Worm (Caenorhabditis elegans) whole organism, L4 larva: Measurements from ENCODE around the gene F10G7.10.
A peak's percentile ranks its signal among the peaks of the same experiment; 100 is the strongest.

Experiments used
- F44E2.7 ChIP-seq: fragments of 200-800 bp; sonication (Bioruptor generic); IDR thresholded peaks from 2 replicates; pipeline ENCODE4 v2.1.2; 2022; ENCODE audit warnings: missing genetic modification characterization, missing compliant biosample characterization
- F49E8.2 ChIP-seq: sonication (generic microtip); optimal IDR thresholded peaks from 2 replicates; lab custom pipeline; 2016; ENCODE audit warnings: missing compliant biosample characterization, mild to moderate bottlenecking, missing genetic modification characterization, borderline replicate concordance
- R02D3.7 ChIP-seq: fragments of 150-350 bp; sonication (generic microtip); optimal IDR thresholded peaks from 3 replicates; lab custom pipeline; 2014; ENCODE audit warnings: missing biosample characterization, missing genetic modification characterization
- T20F7.1 ChIP-seq: fragments of 200-800 bp; sonication (Bioruptor generic); optimal IDR thresholded peaks from 2 replicates; lab custom pipeline; 2018; ENCODE audit warnings: mild to moderate bottlenecking, missing genetic modification characterization, missing compliant biosample characterization
- T26A8.4 ChIP-seq: fragments of 200-800 bp; sonication (Bioruptor generic); IDR thresholded peaks from 2 replicates; pipeline ENCODE4 v1.3.6; 2022; ENCODE audit warnings: missing genetic modification characterization, missing compliant biosample characterization
- Y105C5A.15 ChIP-seq: fragments of 200-800 bp; sonication (Bioruptor generic); IDR thresholded peaks from 2 replicates; pipeline ENCODE4 v1.3.6; 2022; ENCODE audit warnings: missing genetic modification characterization, missing compliant biosample characterization
- Y75B8A.6 ChIP-seq: fragments of 200-800 bp; sonication (Bioruptor generic); IDR thresholded peaks from 2 replicates; pipeline ENCODE4 v1.3.6; 2022; ENCODE audit warnings: missing genetic modification reagents, missing genetic modification characterization, missing compliant biosample characterization
- aha-1 ChIP-seq: fragments of 150-350 bp; peaks from one replicate; lab custom pipeline; 2014; ENCODE audit warnings: missing biosample characterization, missing genetic modification characterization
- aly-2 ChIP-seq: sonication (generic microtip); optimal IDR thresholded peaks from 2 replicates; lab custom pipeline; 2018; ENCODE audit warnings: missing biosample characterization, missing genetic modification characterization
- arid-1 ChIP-seq: fragments of 200-800 bp; sonication (Bioruptor generic); conservative IDR thresholded peaks from 2 replicates; pipeline ENCODE4 v1.3.6; 2022; ENCODE audit warnings: missing genetic modification reagents, missing genetic modification characterization, missing compliant biosample characterization
- ctbp-1 ChIP-seq: fragments of 200-800 bp; sonication (Bioruptor generic); IDR thresholded peaks from 2 replicates; pipeline ENCODE4 v1.3.6; 2022; ENCODE audit warnings: missing genetic modification reagents, missing genetic modification characterization, missing compliant biosample characterization
- daf-16 ChIP-seq, 3 experiments: sonication (generic microtip); optimal IDR thresholded peaks; 2 replicates each; lab custom pipeline; 2016 to 2017; ENCODE audit warnings: missing genetic modification characterization in 3 of 3, missing genetic modification reagents in 3 of 3, mild to moderate bottlenecking in 2 of 3, missing compliant biosample characterization in 2 of 3, missing biosample characterization in 1 of 3, moderate library complexity in 1 of 3
- daf-8 ChIP-seq: fragments of 200-800 bp; sonication (Bioruptor generic); IDR thresholded peaks from 2 replicates; pipeline ENCODE4 v1.3.6; 2022; ENCODE audit warnings: missing genetic modification characterization, missing compliant biosample characterization
- dmd-6 ChIP-seq: fragments of 200-800 bp; sonication (Bioruptor generic); IDR thresholded peaks from 2 replicates; pipeline ENCODE4 v1.3.6; 2022; ENCODE audit warnings: missing genetic modification reagents, missing genetic modification characterization, missing compliant biosample characterization
- egl-43 ChIP-seq: fragments of 200-800 bp; sonication (Bioruptor generic); IDR thresholded peaks from 2 replicates; pipeline ENCODE4 v1.3.6; 2022; ENCODE audit warnings: missing genetic modification reagents, missing genetic modification characterization, missing compliant biosample characterization
- gei-8 ChIP-seq: fragments of 200-800 bp; sonication (Bioruptor generic); optimal IDR thresholded peaks from 2 replicates; lab custom pipeline; 2018; ENCODE audit warnings: mild to moderate bottlenecking, missing genetic modification characterization, missing compliant biosample characterization
- hlh-11 ChIP-seq: fragments of 200-800 bp; sonication (Bioruptor generic); optimal IDR thresholded peaks from 2 replicates; lab custom pipeline; 2018; ENCODE audit warnings: mild to moderate bottlenecking, missing genetic modification characterization, missing compliant biosample characterization
- jun-1 ChIP-seq: fragments of 150-350 bp; optimal IDR thresholded peaks from 2 replicates; lab custom pipeline; 2014; ENCODE audit warnings: missing biosample characterization, missing genetic modification reagents, missing genetic modification characterization
- lin-13 ChIP-seq: fragments of 150-350 bp; optimal IDR thresholded peaks from 2 replicates; lab custom pipeline; 2014; ENCODE audit warnings: missing biosample characterization, missing genetic modification reagents, missing genetic modification characterization
- lin-15B ChIP-seq: fragments of 150-350 bp; sonication (generic microtip); optimal IDR thresholded peaks from 3 replicates; lab custom pipeline; 2014; ENCODE audit warnings: missing biosample characterization, missing genetic modification characterization
- lin-29 ChIP-seq: fragments of 200-800 bp; sonication (Bioruptor generic); IDR thresholded peaks from 2 replicates; pipeline ENCODE4 v1.3.6; 2022; ENCODE audit warnings: missing genetic modification reagents, missing genetic modification characterization, missing compliant biosample characterization
- lin-38 ChIP-seq: fragments of 200-800 bp; sonication (Bioruptor generic); IDR thresholded peaks from 2 replicates; pipeline ENCODE4 v1.3.6; 2022; ENCODE audit warnings: missing genetic modification reagents, missing genetic modification characterization, missing compliant biosample characterization
- mes-2 ChIP-seq: sonication (generic microtip); optimal IDR thresholded peaks from 2 replicates; lab custom pipeline; 2016; ENCODE audit warnings: missing genotype, mild to moderate bottlenecking, missing genetic modification characterization, missing compliant biosample characterization; ENCODE audit not compliant: poor library complexity, severe bottlenecking
- mxl-3 ChIP-seq: fragments of 200-800 bp; sonication (Bioruptor generic); optimal IDR thresholded peaks from 2 replicates; lab custom pipeline; 2018; ENCODE audit warnings: mild to moderate bottlenecking, missing genetic modification characterization, missing compliant biosample characterization
- nhr-111 ChIP-seq: fragments of 200-800 bp; sonication (Bioruptor generic); optimal IDR thresholded peaks from 2 replicates; lab custom pipeline; 2018; ENCODE audit warnings: mild to moderate bottlenecking, missing genetic modification characterization, missing compliant biosample characterization
- nhr-237 ChIP-seq: sonication (generic microtip); optimal IDR thresholded peaks from 2 replicates; lab custom pipeline; 2017; ENCODE audit warnings: missing biosample characterization, missing genetic modification characterization
- nhr-28 ChIP-seq: fragments of 150-350 bp; optimal IDR thresholded peaks from 2 replicates; lab custom pipeline; 2014; ENCODE audit warnings: missing biosample characterization, missing genetic modification characterization
- nhr-48 ChIP-seq: sonication (generic microtip); optimal IDR thresholded peaks from 2 replicates; lab custom pipeline; 2016; ENCODE audit warnings: mild to moderate bottlenecking, missing genetic modification characterization, missing compliant biosample characterization
- nhr-77 ChIP-seq: fragments of 150-350 bp; optimal IDR thresholded peaks from 2 replicates; lab custom pipeline; 2014; ENCODE audit warnings: missing biosample characterization, missing genetic modification characterization
- pqm-1 ChIP-seq: sonication (generic microtip); optimal IDR thresholded peaks from 2 replicates; lab custom pipeline; 2017; ENCODE audit warnings: missing biosample characterization, missing genetic modification characterization
- sdz-12 ChIP-seq: fragments of 200-800 bp; sonication (Bioruptor generic); optimal IDR thresholded peaks from 2 replicates; lab custom pipeline; 2018; ENCODE audit warnings: mild to moderate bottlenecking, missing genetic modification characterization, missing compliant biosample characterization
- set-16 ChIP-seq: fragments of 200-800 bp; sonication (Bioruptor generic); IDR thresholded peaks from 2 replicates; pipeline ENCODE4 v1.3.6; 2022; ENCODE audit warnings: missing genetic modification reagents, missing genetic modification characterization, missing compliant biosample characterization
- snpc-1.2 ChIP-seq: fragments of 200-800 bp; sonication (Bioruptor generic); IDR thresholded peaks from 2 replicates; pipeline ENCODE4 v1.3.6; 2022; ENCODE audit warnings: missing genetic modification reagents, missing genetic modification characterization, missing compliant biosample characterization
- tra-1 ChIP-seq: fragments of 200-800 bp; sonication (Bioruptor generic); IDR thresholded peaks from 2 replicates; pipeline ENCODE4 v1.3.6; 2022; ENCODE audit warnings: missing genetic modification reagents, missing genetic modification characterization, missing compliant biosample characterization
- zip-11 ChIP-seq: fragments of 200-800 bp; sonication (Bioruptor generic); IDR thresholded peaks from 2 replicates; pipeline ENCODE4 v1.3.6; 2022; ENCODE audit warnings: missing genetic modification characterization, missing compliant biosample characterization

F10G7.10 gene

ce11 chrII:4698266-4698771 lies 27.7 kb downstream of the F10G7.10 start, which contains the start of the genes rpn-5 and scc-1 (continued):
- TF ChIP-seq mxl-3 (GFP tag; lab: Kevin White, UChicago) = no peak
- no peak for TF ChIP-seq sdz-12

- TF ChIP-seq lin-38 (GFP tag; lab: Robert Waterston, UW) = peak; percentile 56
- no peak for TF ChIP-seq T20F7.1
- peak; percentile 60 for TF ChIP-seq aha-1
- peak; percentile 40; the same call in 1 of the 2 replicates for TF ChIP-seq T26A8.4
- no peak for TF ChIP-seq nhr-237 (tag; lab: Kevin White, UChicago)
- no peak for TF ChIP-seq ctbp-1 (GFP tag; lab: Robert Waterston, UW)
- peak in 1 of 2 experiments; percentile 6 for TF ChIP-seq daf-16 (GFP tag; optimal IDR thresholded peaks at IDR 0.05; lab: Kevin White, UChicago)
- TF ChIP-seq daf-16 (tag; optimal IDR thresholded peaks at IDR 0.05; lab: Kevin White, UChicago) = no peak
- TF ChIP-seq arid-1 = peak; percentile 20; the same call in 1 of the 2 replicates
- TF ChIP-seq mes-2 (tag; lab: Kevin White, UChicago) = peak; percentile 7
- no peak for TF ChIP-seq tra-1 (GFP tag; lab: Robert Waterston, UW)
- TF ChIP-seq set-16 (GFP tag; lab: Robert Waterston, UW) = no peak
- TF ChIP-seq Y105C5A.15 (GFP tag; lab: Robert Waterston, UW) = 0 out of 2 replicates have a peak, but pooled peaks have one; percentile 62
- no peak for TF ChIP-seq nhr-111
- TF ChIP-seq F49E8.2 = peak; percentile 47
- no peak for TF ChIP-seq F44E2.7 (GFP tag; lab: Robert Waterston, UW)
Observed at ce11 chrII:4696055-4696454, 30.0 kb downstream of the F10G7.10 start.

ce11 chrII:4693129-4693528 lies 32.9 kb downstream of the F10G7.10 start, which contains the start of gene F10G7.5:
Gene F10G7.5 (plus strand): TSS chrII:4693414.
- TF ChIP-seq lin-29 (GFP tag; lab: Robert Waterston, UW) = no peak
- peak; percentile 34 for TF ChIP-seq pqm-1 (tag; lab: Kevin White, UChicago)
- peak; percentile 31 for TF ChIP-seq nhr-28
- TF ChIP-seq mxl-3 (GFP tag; lab: Kevin White, UChicago) = no peak
- TF ChIP-seq nhr-48 (tag; lab: Kevin White, UChicago) = peak; percentile 7
- TF ChIP-seq hlh-11 (tag; lab: Kevin White, UChicago) = peak; percentile 68

ce11 chrII:4689477-4689876 lies 36.6 kb downstream of the F10G7.10 start, which contains the start of gene F10G7.12:
Gene F10G7.12 (plus strand): TSS chrII:4689777.
- no peak for TF ChIP-seq snpc-1.2 (GFP tag; lab: Robert Waterston, UW)
- no peak for TF ChIP-seq Y75B8A.6 (GFP tag; lab: Robert Waterston, UW)
- no peak for TF ChIP-seq lin-13 (GFP tag; lab: Kevin White, UChicago)
- TF ChIP-seq nhr-48 (tag; lab: Kevin White, UChicago) = no peak
- no peak for TF ChIP-seq daf-8
- no peak for TF ChIP-seq egl-43 (GFP tag; lab: Robert Waterston, UW)
- TF ChIP-seq nhr-77 (tag; lab: Kevin White, UChicago) = no peak
- no peak for TF ChIP-seq gei-8 (GFP tag; lab: Kevin White, UChicago)
- TF ChIP-seq, all 104 proteins: peak for 0

- TF ChIP-seq R02D3.7 = no peak
- TF ChIP-seq lin-15B (tag; lab: Kevin White, UChicago) = no peak
- TF ChIP-seq ctbp-1 (GFP tag; lab: Robert Waterston, UW) = no peak
- TF ChIP-seq zip-11 (GFP tag; lab: Robert Waterston, UW) = no peak
- no peak for TF ChIP-seq jun-1 (tag; lab: Kevin White, UChicago)
- TF ChIP-seq dmd-6 = no peak
- TF ChIP-seq aly-2 (tag; lab: Kevin White, UChicago) = no peak
- TF ChIP-seq, all 104 proteins: peak for 0
Observed at ce11 chrII:4686941-4687340, 39.1 kb downstream of the F10G7.10 start, which contains the start of gene sre-39. Gene sre-39 (plus strand): TSS chrII:4687241.
